Worm (Caenorhabditis elegans): ENCODE results near the gene W04E12.7.

DNA sequence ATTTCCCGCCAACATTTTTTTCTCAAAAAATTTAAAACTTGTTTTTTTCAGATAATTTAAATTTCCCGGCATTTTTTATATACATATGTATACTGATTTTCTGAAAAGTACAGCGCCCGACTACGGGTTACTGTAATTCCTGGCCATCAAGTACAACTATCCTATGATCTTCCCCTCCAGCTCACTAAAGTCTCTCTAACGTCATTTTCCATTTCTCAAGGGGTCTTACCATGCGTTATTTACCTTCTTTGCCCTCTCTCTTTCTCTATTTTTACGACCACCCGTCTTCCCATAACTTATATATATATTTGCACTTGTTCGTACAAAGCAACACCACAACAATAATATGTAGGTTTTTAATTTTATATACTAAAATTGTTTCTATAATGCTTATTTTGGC, 18.9 kb upstream of the W04E12.7 start, which contains the start of gene W04E12.9:
- TF ChIP-seq B0035.1 (tag; optimal IDR thresholded peaks at IDR 0.05) (no peak), egl-44 (GFP tag; IDR thresholded peaks at IDR 0.05) (no peak), dpl-1 (GFP tag; optimal IDR thresholded peaks at IDR 0.05) (no peak), sptf-2 (GFP tag; optimal IDR thresholded peaks at IDR 0.05) (no peak)
